Worm (Caenorhabditis elegans) whole organism, young adult: ENCODE results near the gene rhr-2.

Experiments
- D2030.7 ChIP-seq: fragments of 200-800 bp; sonication (Bioruptor generic); IDR thresholded peaks from 2 replicates; pipeline ENCODE4 v1.3.6; 2022; ENCODE audit warnings: missing genetic modification reagents, missing genetic modification characterization, missing compliant biosample characterization
- K12H6.12 ChIP-seq: fragments of 200-800 bp; sonication (Bioruptor generic); optimal IDR thresholded peaks from 2 replicates; lab custom pipeline; 2018; ENCODE audit warnings: mild to moderate bottlenecking, missing genetic modification characterization, missing compliant biosample characterization
- Y53F4B.3 ChIP-seq: fragments of 200-800 bp; sonication (Bioruptor generic); IDR thresholded peaks from 2 replicates; pipeline ENCODE4 v1.3.6; 2022; ENCODE audit warnings: missing genetic modification reagents, missing genetic modification characterization, missing compliant biosample characterization
- ama-1 ChIP-seq, 3 experiments: fragments of 150-350 bp in 1 of 3; sonication (generic microtip) in 2 of 3; optimal IDR thresholded peaks; 2 replicates each; lab custom pipeline; 2014 to 2018; ENCODE audit warnings: missing biosample characterization in 2 of 3, missing genetic modification characterization in 2 of 3, missing genetic modification reagents in 2 of 3
- hlh-26 ChIP-seq: fragments of 200-800 bp; sonication (Bioruptor generic); conservative IDR thresholded peaks from 2 replicates; pipeline ENCODE4 v1.3.6; 2022; ENCODE audit warnings: missing genetic modification reagents, missing genetic modification characterization, missing compliant biosample characterization
- ztf-26 ChIP-seq: sonication (generic microtip); optimal IDR thresholded peaks from 2 replicates; lab custom pipeline; 2017; ENCODE audit warnings: missing genetic modification characterization, missing compliant biosample characterization
- ztf-3 ChIP-seq: fragments of 200-800 bp; sonication (Bioruptor generic); optimal IDR thresholded peaks from 2 replicates; lab custom pipeline; 2018; ENCODE audit warnings: mild to moderate bottlenecking, missing genetic modification characterization, missing compliant biosample characterization

ce11 chrV:11706353-11706752 is 23.6 kb downstream of the rhr-2 start:
- TF ChIP-seq K12H6.12 = no peak
- no peak for TF ChIP-seq hlh-26 (GFP tag; lab: Robert Waterston, UW)
- no peak for TF ChIP-seq ztf-26
- no peak for TF ChIP-seq Y53F4B.3 (GFP tag; lab: Robert Waterston, UW)
- TF ChIP-seq ztf-3 (GFP tag; lab: Kevin White, UChicago) = no peak
- no peak for TF ChIP-seq ama-1 (optimal IDR thresholded peaks at IDR 0.05; lab: Kevin White, UChicago)
- TF ChIP-seq ama-1 (GFP tag; optimal IDR thresholded peaks at IDR 0.05; lab: Kevin White, UChicago) = no peak
- no peak for TF ChIP-seq D2030.7 (GFP tag; lab: Robert Waterston, UW)
